Worm (Caenorhabditis elegans): ENCODE data around the gene unc-26.

The unc-26 gene

ce11 chrIV:13240078-13240841 lies 32.1 kb downstream of the unc-26 start, which contains the start of gene rpl-12:
TSS of gene rpl-12 (minus strand) at chrIV:13240651.
- TF ChIP-seq F39B2.1 (GFP tag; IDR thresholded peaks at IDR 0.05) (peak; percentile 79; the same call in 1 of the 2 replicates), Y53F4B.3 (GFP tag; IDR thresholded peaks at IDR 0.05) (0 out of 2 replicates have a peak, but pooled peaks have one; percentile 23), bed-2 (GFP tag; IDR thresholded peaks at IDR 0.05) (no peak), snpc-4 (GFP tag; optimal IDR thresholded peaks at IDR 0.05) (peak; percentile 75), snpc-4 (tag; optimal IDR thresholded peaks at IDR 0.05) (peak; percentile 81 to 90 (median 88)), die-1 (tag; optimal IDR thresholded peaks at IDR 0.05) (peak; percentile 56), gei-17 (GFP tag; optimal IDR thresholded peaks at IDR 0.05) (peak; percentile 86), hsf-1 (GFP tag; IDR thresholded peaks at IDR 0.05) (peak; percentile 87), aptf-3 (GFP tag; IDR thresholded peaks at IDR 0.05) (no peak), ztf-22 (GFP tag; optimal IDR thresholded peaks at IDR 0.05) (peak; percentile 78), ZK185.1 (tag; optimal IDR thresholded peaks at IDR 0.05; ENCODE audit: poor library complexity, severe bottlenecking) (peak; percentile 96), F57C9.4 (tag; optimal IDR thresholded peaks at IDR 0.05) (peak; percentile 10), akir-1 (GFP tag; optimal IDR thresholded peaks at IDR 0.05) (peak; percentile 48), ccch-3 (GFP tag; optimal IDR thresholded peaks at IDR 0.05) (no peak), pha-4 (tag; optimal IDR thresholded peaks at IDR 0.05) (peak; percentile 94), F55B11.4 (tag; optimal IDR thresholded peaks at IDR 0.05; ENCODE audit: borderline replicate concordance, insufficient read depth) (no peak), F52B5.7 (tag; optimal IDR thresholded peaks at IDR 0.05) (peak; percentile 66), unc-130 (GFP tag; optimal IDR thresholded peaks at IDR 0.05) (peak; percentile 94), Y67H2A.10 (GFP tag; conservative IDR thresholded peaks at IDR 0.05) (peak; percentile 91), B0336.3 (GFP tag; IDR thresholded peaks at IDR 0.05) (peak; percentile 95), ceh-40 (GFP tag; IDR thresholded peaks at IDR 0.05) (no peak), nfya-1 (tag; optimal IDR thresholded peaks at IDR 0.05; ENCODE audit: borderline replicate concordance, insufficient read depth) (no peak), attf-3 (GFP tag; conservative IDR thresholded peaks at IDR 0.05) (peak; percentile 86), efl-1 (GFP tag; optimal IDR thresholded peaks at IDR 0.05) (peak; percentile 92), nhr-80 (tag; optimal IDR thresholded peaks at IDR 0.05) (peak; percentile 91), ztf-26 (tag; optimal IDR thresholded peaks at IDR 0.05) (peak; percentile 97), ama-1 (optimal IDR thresholded peaks at IDR 0.05) (no peak), ama-1 (GFP tag; optimal IDR thresholded peaks at IDR 0.05) (no peak), B0261.1 (tag; optimal IDR thresholded peaks at IDR 0.05) (peak; percentile 40), lin-54 (GFP tag; optimal IDR thresholded peaks at IDR 0.05) (peak; percentile 100), cebp-1 (GFP tag; IDR thresholded peaks at IDR 0.05) (peak; percentile 87), cebp-1 (tag; optimal IDR thresholded peaks at IDR 0.05) (peak; percentile 96), ceh-79 (tag; optimal IDR thresholded peaks at IDR 0.05) (peak; percentile 59), ztf-6 (GFP tag; IDR thresholded peaks at IDR 0.05) (peak; percentile 89), mes-4 (tag; optimal IDR thresholded peaks at IDR 0.05) (no peak), Y53G8AR.9 (GFP tag; conservative IDR thresholded peaks at IDR 0.05) (peak; percentile 99), lsl-1 (GFP tag; optimal IDR thresholded peaks at IDR 0.05) (peak; percentile 86), zfh-2 (GFP tag; conservative IDR thresholded peaks at IDR 0.05) (peak; percentile 75), lsy-27 (tag; optimal IDR thresholded peaks at IDR 0.05; ENCODE audit: borderline replicate concordance, insufficient read depth) (peak; percentile 17), nfya-2 (GFP tag; IDR thresholded peaks at IDR 0.05) (no peak), fkh-3 (tag; optimal IDR thresholded peaks at IDR 0.05) (no peak), tbx-9 (tag; optimal IDR thresholded peaks at IDR 0.05; ENCODE audit: borderline replicate concordance) (no peak), nhr-90 (tag; optimal IDR thresholded peaks at IDR 0.05) (peak; percentile 62), lag-1 (GFP tag; IDR thresholded peaks at IDR 0.05) (no peak), madf-3 (GFP tag; IDR thresholded peaks at IDR 0.05) (peak; percentile 96), T26A5.8 (tag; optimal IDR thresholded peaks at IDR 0.05) (no peak), nhr-120 (GFP tag; IDR thresholded peaks at IDR 0.05) (no peak), bed-1 (GFP tag; IDR thresholded peaks at IDR 0.05) (no peak)
